Fruit fly (Drosophila melanogaster) whole organism, embryonic: ENCODE data around the gene CG15347.

ENCODE experiments used
- Ada2b ChIP-seq: fragments of 200-800 bp; sonication (Bioruptor generic); IDR thresholded peaks from 2 replicates; pipeline ENCODE4 v1.3.6; 2022; ENCODE audit warnings: missing biosample characterization, missing genetic modification characterization
- Atf-2 ChIP-seq: fragments of 200-800 bp; sonication (Bioruptor generic); optimal IDR thresholded peaks from 2 replicates; lab custom pipeline; 2016; ENCODE audit warnings: missing biosample characterization, missing genetic modification characterization
- CG10209 ChIP-seq: fragments of 200-800 bp; sonication (Bioruptor generic); optimal IDR thresholded peaks from 3 replicates; lab custom pipeline; 2017; ENCODE audit warnings: missing biosample characterization, mild to moderate bottlenecking, missing genetic modification characterization, missing genetic modification reagents
- CG11085 ChIP-seq: fragments of 200-800 bp; sonication (Bioruptor generic); IDR thresholded peaks from 2 replicates; pipeline ENCODE4 v1.3.6; 2022; ENCODE audit warnings: missing biosample characterization, missing genetic modification characterization
- CG11247 ChIP-seq: fragments of 200-800 bp; sonication (Bioruptor generic); IDR thresholded peaks from 2 replicates; pipeline ENCODE4 v1.3.6; 2022; ENCODE audit warnings: missing biosample characterization, missing genetic modification characterization
- CG12071 ChIP-seq: fragments of 200-800 bp; sonication (Bioruptor generic); optimal IDR thresholded peaks from 3 replicates; lab custom pipeline; 2018; ENCODE audit warnings: missing biosample characterization, mild to moderate bottlenecking, missing genetic modification characterization
- CG16815 ChIP-seq: fragments of 200-800 bp; sonication (Bioruptor generic); optimal IDR thresholded peaks from 3 replicates; lab custom pipeline; 2017; ENCODE audit warnings: missing biosample characterization, mild to moderate bottlenecking, missing genetic modification characterization
- CG17186 ChIP-seq: fragments of 200-800 bp; sonication (Bioruptor generic); optimal IDR thresholded peaks from 3 replicates; lab custom pipeline; 2017; ENCODE audit warnings: missing biosample characterization, missing genetic modification reagents, missing genetic modification characterization
- CG17328 ChIP-seq: fragments of 200-800 bp; sonication (Bioruptor generic); IDR thresholded peaks from 2 replicates; pipeline ENCODE4 v1.3.6; 2022; ENCODE audit warnings: missing biosample characterization, missing genetic modification characterization
- CG30403 ChIP-seq: fragments of 200-800 bp; sonication (Bioruptor generic); optimal IDR thresholded peaks from 3 replicates; lab custom pipeline; 2016; ENCODE audit warnings: missing biosample characterization, missing genetic modification characterization
- CG33213 ChIP-seq: fragments of 200-800 bp; sonication (Bioruptor generic); optimal IDR thresholded peaks from 3 replicates; lab custom pipeline; 2016; ENCODE audit warnings: missing biosample characterization, missing genetic modification characterization
- CG33557 ChIP-seq: fragments of 200-800 bp; sonication (Bioruptor generic); optimal IDR thresholded peaks from 2 replicates; lab custom pipeline; 2019; ENCODE audit warnings: missing biosample characterization, mild to moderate bottlenecking, missing genetic modification characterization, moderate library complexity
- CG34224 ChIP-seq: fragments of 200-800 bp; sonication (Bioruptor generic); IDR thresholded peaks from 3 replicates; pipeline ENCODE4 v1.3.6; 2022; ENCODE audit warnings: missing biosample characterization, missing genetic modification characterization; ENCODE audit not compliant: partially characterized antibody
- CG3726 ChIP-seq: fragments of 200-800 bp; sonication (Bioruptor generic); IDR thresholded peaks from 3 replicates; pipeline ENCODE4, ENCODE4 v1.3.6; 2022; ENCODE audit warnings: missing biosample characterization, missing genetic modification characterization
- CG3838 ChIP-seq: fragments of 200-800 bp; sonication (Bioruptor generic); optimal IDR thresholded peaks from 3 replicates; lab custom pipeline; 2016; ENCODE audit warnings: missing biosample characterization, missing genetic modification characterization
- CG5180 ChIP-seq: fragments of 200-800 bp; sonication (Bioruptor generic); optimal IDR thresholded peaks from 3 replicates; lab custom pipeline; 2017; ENCODE audit warnings: missing biosample characterization, missing genetic modification characterization, mild to moderate bottlenecking, moderate library complexity, missing genetic modification reagents
- CG5245 ChIP-seq: fragments of 200-800 bp; sonication (Bioruptor generic); optimal IDR thresholded peaks from 3 replicates; lab custom pipeline; 2016; ENCODE audit warnings: missing biosample characterization, missing genetic modification characterization
- CG7556 ChIP-seq: fragments of 200-800 bp; sonication (Bioruptor generic); optimal IDR thresholded peaks from 2 replicates; lab custom pipeline; 2017; ENCODE audit warnings: missing biosample characterization, mild to moderate bottlenecking, missing genetic modification characterization
- CG7786 ChIP-seq: fragments of 200-800 bp; sonication (Bioruptor generic); optimal IDR thresholded peaks from 2 replicates; lab custom pipeline; 2016; ENCODE audit warnings: missing biosample characterization, missing genetic modification characterization
- CG9727 ChIP-seq: fragments of 200-800 bp; sonication (Bioruptor generic); optimal IDR thresholded peaks from 3 replicates; lab custom pipeline; 2017; ENCODE audit warnings: missing biosample characterization, mild to moderate bottlenecking, missing genetic modification characterization
- CG9797 ChIP-seq: fragments of 200-800 bp; sonication (Bioruptor generic); optimal IDR thresholded peaks from 3 replicates; lab custom pipeline; 2018; ENCODE audit warnings: missing biosample characterization, mild to moderate bottlenecking, missing genetic modification characterization
- CG9932 ChIP-seq: fragments of 200-800 bp; sonication (Bioruptor generic); IDR thresholded peaks from 2 replicates; pipeline ENCODE4 v1.3.6; 2022; ENCODE audit warnings: missing biosample characterization, missing genetic modification characterization
- Chrac-16 ChIP-seq: fragments of 200-800 bp; sonication (Bioruptor generic); optimal IDR thresholded peaks from 3 replicates; lab custom pipeline; 2016; ENCODE audit warnings: missing biosample characterization, missing genetic modification characterization
- Deaf1 ChIP-seq: fragments of 200-800 bp; optimal IDR thresholded peaks from 3 replicates; lab custom pipeline; 2019; ENCODE audit warnings: missing biosample characterization, mild to moderate bottlenecking, missing genetic modification characterization, moderate library complexity
- Kr ChIP-seq: fragments of 200-800 bp; sonication (Bioruptor generic); optimal IDR thresholded peaks from 2 replicates; lab custom pipeline; 2017; ENCODE audit warnings: missing biosample characterization, mild to moderate bottlenecking, missing genetic modification characterization
- Meics ChIP-seq: fragments of 200-800 bp; sonication (Bioruptor generic); optimal IDR thresholded peaks from 2 replicates; lab custom pipeline; 2017; ENCODE audit warnings: missing biosample characterization, mild to moderate bottlenecking, missing genetic modification characterization
- Ptx1 ChIP-seq: fragments of 200-800 bp; sonication (Bioruptor generic); IDR thresholded peaks from 2 replicates; pipeline ENCODE4 v1.3.6; 2022; ENCODE audit warnings: missing biosample characterization, missing genetic modification characterization
- Sry-β ChIP-seq: fragments of 200-800 bp; sonication (Bioruptor generic); optimal IDR thresholded peaks from 2 replicates; lab custom pipeline; 2018; ENCODE audit warnings: missing biosample characterization, mild to moderate bottlenecking, missing genetic modification characterization, moderate library complexity
- ase ChIP-seq: fragments of 200-800 bp; sonication (Bioruptor generic); IDR thresholded peaks from 3 replicates; pipeline ENCODE4 v1.3.6; 2022; ENCODE audit warnings: missing biosample characterization, missing genetic modification characterization
- bowl ChIP-seq: fragments of 200-800 bp; sonication (Bioruptor generic); IDR thresholded peaks from 2 replicates; pipeline ENCODE4 v1.3.6; 2022; ENCODE audit warnings: missing biosample characterization, missing genetic modification characterization
- chif ChIP-seq, 2 experiments: fragments of 200-800 bp; sonication (Bioruptor generic); optimal IDR thresholded peaks; 3 replicates each; lab custom pipeline; 2016; ENCODE audit warnings: missing biosample characterization in 2 of 2, missing genetic modification characterization in 2 of 2
- danr ChIP-seq: fragments of 200-800 bp; sonication (Bioruptor generic); IDR thresholded peaks from 2 replicates; pipeline ENCODE4 v1.3.6; 2022; ENCODE audit warnings: missing biosample characterization, missing genetic modification characterization
- dmrt99B ChIP-seq: fragments of 200-800 bp; sonication (Bioruptor generic); optimal IDR thresholded peaks from 2 replicates; lab custom pipeline; 2018; ENCODE audit warnings: missing biosample characterization, mild to moderate bottlenecking, missing genetic modification characterization, moderate library complexity
- fd102C ChIP-seq: fragments of 200-800 bp; sonication (Bioruptor generic); optimal IDR thresholded peaks from 2 replicates; lab custom pipeline; 2018; ENCODE audit warnings: missing biosample characterization, mild to moderate bottlenecking, missing genetic modification characterization, moderate library complexity
- fd3F ChIP-seq: fragments of 200-800 bp; sonication (Bioruptor generic); optimal IDR thresholded peaks from 2 replicates; lab custom pipeline; 2018; ENCODE audit warnings: missing biosample characterization, mild to moderate bottlenecking, missing genetic modification characterization, moderate library complexity
- ftz-f1 ChIP-seq: fragments of 200-800 bp; sonication (Bioruptor generic); optimal IDR thresholded peaks from 2 replicates; lab custom pipeline; 2016; ENCODE audit warnings: missing biosample characterization, missing genetic modification characterization
- ham ChIP-seq: fragments of 200-800 bp; sonication (Bioruptor generic); IDR thresholded peaks from 2 replicates; pipeline ENCODE4 v1.3.6; 2022; ENCODE audit warnings: missing biosample characterization, missing genetic modification characterization
- hbn ChIP-seq: fragments of 200-800 bp; sonication (Bioruptor generic); IDR thresholded peaks from 2 replicates; pipeline ENCODE4 v1.3.6; 2022; ENCODE audit warnings: missing biosample characterization, missing genetic modification characterization; ENCODE audit not compliant: partially characterized antibody
- kni ChIP-seq: fragments of 200-800 bp; sonication (Bioruptor generic); optimal IDR thresholded peaks from 3 replicates; lab custom pipeline; 2017; ENCODE audit warnings: mild to moderate bottlenecking, missing biosample characterization, missing genetic modification reagents, missing genetic modification characterization
- lilli ChIP-seq: fragments of 200-800 bp; sonication (Bioruptor generic); optimal IDR thresholded peaks from 3 replicates; lab custom pipeline; 2016; ENCODE audit warnings: missing biosample characterization, missing genetic modification characterization
- maf-S ChIP-seq: fragments of 200-800 bp; sonication (Bioruptor generic); optimal IDR thresholded peaks from 2 replicates; lab custom pipeline; 2016; ENCODE audit warnings: missing biosample characterization, missing genetic modification characterization
- nau ChIP-seq: fragments of 200-800 bp; sonication (Bioruptor generic); optimal IDR thresholded peaks from 3 replicates; lab custom pipeline; 2017; ENCODE audit warnings: missing biosample characterization, mild to moderate bottlenecking, missing genetic modification characterization, missing genetic modification reagents
- pzg ChIP-seq: fragments of 200-800 bp; sonication (Bioruptor generic); optimal IDR thresholded peaks from 3 replicates; lab custom pipeline; 2018; ENCODE audit warnings: missing biosample characterization, mild to moderate bottlenecking, missing genetic modification characterization, moderate library complexity
- sob ChIP-seq: fragments of 200-800 bp; sonication (Bioruptor generic); IDR thresholded peaks from 2 replicates; pipeline ENCODE4 v1.3.6; 2022; ENCODE audit warnings: missing biosample characterization, missing genetic modification characterization

Gene CG15347

dm6 chrX:8455019-8455555 lies 5.6 kb downstream of the CG15347 start, which contains the start of gene org-1 (continued):
- TF ChIP-seq Atf-2 (GFP tag; lab: Kevin White, UChicago) (peak; percentile 80), chif (GFP tag; optimal IDR thresholded peaks at IDR 0.05; lab: Kevin White, UChicago) (peak; percentile 82 to 95), CG11085 (peak; percentile 93), CG9932 (GFP tag; lab: Robert Waterston, UW) (peak; percentile 95), CG5180 (GFP tag; lab: Kevin White, UChicago) (peak; percentile 81), kni (peak; percentile 82), CG10209 (peak; percentile 93), CG33213 (GFP tag; lab: Kevin White, UChicago) (peak; percentile 64), CG7786 (GFP tag; lab: Kevin White, UChicago) (peak; percentile 76), CG17328 (peak; percentile 98), Deaf1 (tag; lab: Kevin White, UChicago) (peak; percentile 65), Ada2b (peak; percentile 98), Meics (peak; percentile 88), sob (peak; percentile 96), Sry-β (GFP tag; lab: Kevin White, UChicago) (peak; percentile 70), danr (GFP tag; lab: Robert Waterston, UW) (peak; percentile 95), ham (GFP tag; lab: Robert Waterston, UW) (peak; percentile 92), CG33557 (GFP tag; lab: Kevin White, UChicago) (peak; percentile 97), CG12071 (peak; percentile 90), fd102C (GFP tag; lab: Kevin White, UChicago) (peak; percentile 82), CG5245 (GFP tag; lab: Kevin White, UChicago) (peak; percentile 97), dmrt99B (tag; lab: Kevin White, UChicago) (peak; percentile 95), Ptx1 (GFP tag; lab: Robert Waterston, UW) (peak; percentile 99), CG17186 (peak; percentile 86), bowl (GFP tag; lab: Robert Waterston, UW) (peak; percentile 93), fd3F (GFP tag; lab: Kevin White, UChicago) (peak; percentile 88), nau (peak; percentile 86), CG7556 (GFP tag; lab: Kevin White, UChicago) (peak; percentile 90), Kr (GFP tag; lab: Kevin White, UChicago) (peak; percentile 48), ftz-f1 (no peak), pzg (no peak), CG9727 (GFP tag; lab: Kevin White, UChicago) (peak; percentile 97), hbn (GFP tag; lab: Robert Waterston, UW) (no peak), CG34224 (GFP tag; lab: Robert Waterston, UW) (no peak), CG30403 (peak; percentile 92), CG11247 (GFP tag; lab: Robert Waterston, UW) (peak; percentile 96), lilli (GFP tag; lab: Kevin White, UChicago) (peak; percentile 88), CG16815 (GFP tag; lab: Kevin White, UChicago) (peak; percentile 95), CG3726 (GFP tag; lab: Robert Waterston, UW) (peak; percentile 96), maf-S (GFP tag; lab: Kevin White, UChicago) (peak; percentile 72), CG3838 (GFP tag; lab: Kevin White, UChicago) (peak; percentile 50), ase (peak; percentile 96), CG9797 (GFP tag; lab: Kevin White, UChicago) (peak; percentile 16), Chrac-16 (peak; percentile 96)
- TF ChIP-seq, all 482 proteins: peak for 426
